Worm (Caenorhabditis elegans) whole organism, L4 larva: Measurements from ENCODE around the gene ZK742.7.

ENCODE experiments used
- D1046.2 ChIP-seq: fragments of 200-800 bp; sonication (Bioruptor generic); IDR thresholded peaks from 2 replicates; pipeline ENCODE4 v1.3.6; 2022; ENCODE audit warnings: missing genetic modification characterization, missing compliant biosample characterization
- F10B5.3 ChIP-seq: sonication (generic microtip); optimal IDR thresholded peaks from 2 replicates; lab custom pipeline; 2016; ENCODE audit warnings: mild to moderate bottlenecking, missing genetic modification characterization, missing compliant biosample characterization
- F37D6.2 ChIP-seq: sonication (generic microtip); optimal IDR thresholded peaks from 2 replicates; lab custom pipeline; 2016; ENCODE audit warnings: mild to moderate bottlenecking, missing genetic modification characterization, missing compliant biosample characterization
- T20F7.1 ChIP-seq: fragments of 200-800 bp; sonication (Bioruptor generic); optimal IDR thresholded peaks from 2 replicates; lab custom pipeline; 2018; ENCODE audit warnings: mild to moderate bottlenecking, missing genetic modification characterization, missing compliant biosample characterization
- Y105C5A.15 ChIP-seq: fragments of 200-800 bp; sonication (Bioruptor generic); IDR thresholded peaks from 2 replicates; pipeline ENCODE4 v1.3.6; 2022; ENCODE audit warnings: missing genetic modification characterization, missing compliant biosample characterization
- Y48G9A.11 ChIP-seq: fragments of 200-800 bp; sonication (Bioruptor generic); IDR thresholded peaks from 2 replicates; pipeline ENCODE4 v1.3.6; 2022; ENCODE audit warnings: missing genetic modification reagents, missing genetic modification characterization, missing compliant biosample characterization
- Y5F2A.4 ChIP-seq: fragments of 200-800 bp; sonication (Bioruptor generic); optimal IDR thresholded peaks from 2 replicates; lab custom pipeline; 2018; ENCODE audit warnings: mild to moderate bottlenecking, missing genetic modification characterization, missing compliant biosample characterization
- ZK337.2 ChIP-seq: fragments of 200-800 bp; sonication (Bioruptor generic); IDR thresholded peaks from 2 replicates; pipeline ENCODE4 v1.3.6; 2022; ENCODE audit warnings: missing genetic modification reagents, missing genetic modification characterization, missing compliant biosample characterization
- ama-1 ChIP-seq: fragments of 150-350 bp; optimal IDR thresholded peaks from 2 replicates; lab custom pipeline; 2014; ENCODE audit warnings: inconsistent platforms, mixed read lengths
- arid-1 ChIP-seq: fragments of 200-800 bp; sonication (Bioruptor generic); conservative IDR thresholded peaks from 2 replicates; pipeline ENCODE4 v1.3.6; 2022; ENCODE audit warnings: missing genetic modification reagents, missing genetic modification characterization, missing compliant biosample characterization
- attf-4 ChIP-seq: sonication (generic microtip); optimal IDR thresholded peaks from 3 replicates; lab custom pipeline; 2017; ENCODE audit warnings: missing biosample characterization, missing genetic modification characterization
- dmd-6 ChIP-seq: fragments of 200-800 bp; sonication (Bioruptor generic); IDR thresholded peaks from 2 replicates; pipeline ENCODE4 v1.3.6; 2022; ENCODE audit warnings: missing genetic modification reagents, missing genetic modification characterization, missing compliant biosample characterization
- dpl-1 ChIP-seq: fragments of 150-350 bp; optimal IDR thresholded peaks from 2 replicates; lab custom pipeline; 2014; ENCODE audit warnings: missing biosample characterization, missing genetic modification reagents, missing genetic modification characterization
- duxl-1 ChIP-seq: sonication (generic microtip); optimal IDR thresholded peaks from 2 replicates; lab custom pipeline; 2016; ENCODE audit warnings: mild to moderate bottlenecking, missing genetic modification characterization, moderate library complexity, missing compliant biosample characterization; ENCODE audit not compliant: poor library complexity
- fos-1 ChIP-seq: fragments of 150-350 bp; optimal IDR thresholded peaks from 2 replicates; lab custom pipeline; 2014; ENCODE audit warnings: missing biosample characterization, missing genetic modification characterization
- hif-1 ChIP-seq, 2 experiments: sonication (generic microtip); optimal IDR thresholded peaks; 2 replicates each; lab custom pipeline; 2016 to 2017; ENCODE audit warnings: missing compliant biosample characterization in 2 of 2, missing genetic modification characterization in 2 of 2, missing genetic modification reagents in 2 of 2, missing genotype in 2 of 2, mild to moderate bottlenecking in 1 of 2
- hlh-11 ChIP-seq: fragments of 200-800 bp; sonication (Bioruptor generic); optimal IDR thresholded peaks from 2 replicates; lab custom pipeline; 2018; ENCODE audit warnings: mild to moderate bottlenecking, missing genetic modification characterization, missing compliant biosample characterization
- lim-7 ChIP-seq: fragments of 200-800 bp; sonication (Bioruptor generic); IDR thresholded peaks from 2 replicates; pipeline ENCODE4 v1.3.6; 2022; ENCODE audit warnings: missing genetic modification characterization, missing compliant biosample characterization
- lin-1 ChIP-seq: fragments of 200-800 bp; sonication (Bioruptor generic); IDR thresholded peaks from 2 replicates; pipeline ENCODE4 v1.3.6; 2022; ENCODE audit warnings: missing genetic modification reagents, missing genetic modification characterization, missing compliant biosample characterization
- lin-15B ChIP-seq: fragments of 150-350 bp; sonication (generic microtip); optimal IDR thresholded peaks from 3 replicates; lab custom pipeline; 2014; ENCODE audit warnings: missing biosample characterization, missing genetic modification characterization
- lin-29 ChIP-seq: fragments of 200-800 bp; sonication (Bioruptor generic); IDR thresholded peaks from 2 replicates; pipeline ENCODE4 v1.3.6; 2022; ENCODE audit warnings: missing genetic modification reagents, missing genetic modification characterization, missing compliant biosample characterization
- lir-3 ChIP-seq: sonication (generic microtip); optimal IDR thresholded peaks from 2 replicates; lab custom pipeline; 2016; ENCODE audit warnings: mild to moderate bottlenecking, missing genetic modification characterization, missing compliant biosample characterization
- lsy-2 ChIP-seq, 2 experiments: fragments of 150-350 bp in 1 of 2; sonication (generic microtip) in 1 of 2; optimal IDR thresholded peaks; 2 replicates each; lab custom pipeline; 2014 to 2017; ENCODE audit warnings: missing biosample characterization in 2 of 2, missing genetic modification characterization in 2 of 2
- madf-5 ChIP-seq, 2 experiments: fragments of 200-800 bp; sonication (Bioruptor generic); IDR thresholded peaks; 2 replicates each; pipeline ENCODE4 v1.3.6; 2022; ENCODE audit warnings: missing compliant biosample characterization in 2 of 2, missing genetic modification characterization in 2 of 2
- mdt-29 ChIP-seq: fragments of 200-800 bp; sonication (Bioruptor generic); IDR thresholded peaks from 2 replicates; pipeline ENCODE4 v1.3.6; 2022; ENCODE audit warnings: missing genetic modification reagents, missing genetic modification characterization, missing compliant biosample characterization
- mes-2 ChIP-seq: sonication (generic microtip); optimal IDR thresholded peaks from 2 replicates; lab custom pipeline; 2016; ENCODE audit warnings: missing genotype, mild to moderate bottlenecking, missing genetic modification characterization, missing compliant biosample characterization; ENCODE audit not compliant: poor library complexity, severe bottlenecking
- nhr-102 ChIP-seq: sonication (generic microtip); optimal IDR thresholded peaks from 2 replicates; lab custom pipeline; 2016; ENCODE audit warnings: mild to moderate bottlenecking, missing genetic modification characterization, moderate library complexity, missing compliant biosample characterization
- nhr-11 ChIP-seq: fragments of 150-350 bp; optimal IDR thresholded peaks from 2 replicates; lab custom pipeline; 2014; ENCODE audit warnings: missing biosample characterization, missing genetic modification characterization
- nhr-28 ChIP-seq: fragments of 150-350 bp; optimal IDR thresholded peaks from 2 replicates; lab custom pipeline; 2014; ENCODE audit warnings: missing biosample characterization, missing genetic modification characterization
- nhr-42 ChIP-seq: fragments of 200-800 bp; sonication (Bioruptor generic); IDR thresholded peaks from 2 replicates; pipeline ENCODE4 v1.3.6; 2022; ENCODE audit warnings: missing genetic modification characterization, missing compliant biosample characterization
- nhr-48 ChIP-seq: sonication (generic microtip); optimal IDR thresholded peaks from 2 replicates; lab custom pipeline; 2016; ENCODE audit warnings: mild to moderate bottlenecking, missing genetic modification characterization, missing compliant biosample characterization
- nhr-76 ChIP-seq: fragments of 150-350 bp; optimal IDR thresholded peaks from 2 replicates; lab custom pipeline; 2014; ENCODE audit warnings: missing biosample characterization, missing genetic modification characterization
- nhr-77 ChIP-seq: fragments of 150-350 bp; optimal IDR thresholded peaks from 2 replicates; lab custom pipeline; 2014; ENCODE audit warnings: missing biosample characterization, missing genetic modification characterization
- pqm-1 ChIP-seq: sonication (generic microtip); optimal IDR thresholded peaks from 2 replicates; lab custom pipeline; 2017; ENCODE audit warnings: missing biosample characterization, missing genetic modification characterization
- rbr-2 ChIP-seq: sonication (generic microtip); optimal IDR thresholded peaks from 2 replicates; lab custom pipeline; 2016; ENCODE audit warnings: missing genotype, missing genetic modification characterization, missing compliant biosample characterization
- saeg-2 ChIP-seq: fragments of 200-800 bp; sonication (Bioruptor generic); IDR thresholded peaks from 2 replicates; pipeline ENCODE4 v1.3.6; 2022; ENCODE audit warnings: missing genetic modification reagents, missing genetic modification characterization, missing compliant biosample characterization
- snpc-4 ChIP-seq: fragments of 150-350 bp; optimal IDR thresholded peaks from 2 replicates; lab custom pipeline; 2014; ENCODE audit warnings: missing biosample characterization, missing genetic modification characterization
- spr-1 ChIP-seq: sonication (generic microtip); optimal IDR thresholded peaks from 2 replicates; lab custom pipeline; 2016; ENCODE audit warnings: mild to moderate bottlenecking, missing genetic modification characterization, missing compliant biosample characterization
- spr-3 ChIP-seq: fragments of 200-800 bp; sonication (Bioruptor generic); optimal IDR thresholded peaks from 2 replicates; lab custom pipeline; 2018; ENCODE audit warnings: mild to moderate bottlenecking, missing genetic modification characterization, missing compliant biosample characterization
- tag-97 ChIP-seq: fragments of 200-800 bp; sonication (Bioruptor generic); IDR thresholded peaks from 2 replicates; pipeline ENCODE4 v1.3.6; 2022; ENCODE audit warnings: missing genetic modification characterization, missing compliant biosample characterization
- tra-1 ChIP-seq: fragments of 200-800 bp; sonication (Bioruptor generic); IDR thresholded peaks from 2 replicates; pipeline ENCODE4 v1.3.6; 2022; ENCODE audit warnings: missing genetic modification reagents, missing genetic modification characterization, missing compliant biosample characterization
- unc-39 ChIP-seq: sonication (generic microtip); optimal IDR thresholded peaks from 2 replicates; lab custom pipeline; 2017; ENCODE audit warnings: missing biosample characterization, missing genetic modification characterization
- vab-7 ChIP-seq: fragments of 200-800 bp; sonication (Bioruptor generic); IDR thresholded peaks from 2 replicates; pipeline ENCODE4 v1.3.6; 2022; ENCODE audit warnings: missing genetic modification reagents, missing genetic modification characterization, missing compliant biosample characterization
- zfp-3 ChIP-seq: fragments of 200-800 bp; sonication (Bioruptor generic); conservative IDR thresholded peaks from 2 replicates; pipeline ENCODE4 v1.3.6; 2022; ENCODE audit warnings: missing genetic modification reagents, missing genetic modification characterization, missing compliant biosample characterization
- zip-11 ChIP-seq: fragments of 200-800 bp; sonication (Bioruptor generic); IDR thresholded peaks from 2 replicates; pipeline ENCODE4 v1.3.6; 2022; ENCODE audit warnings: missing genetic modification characterization, missing compliant biosample characterization
- zip-2 ChIP-seq: fragments of 150-350 bp; optimal IDR thresholded peaks from 2 replicates; lab custom pipeline; 2014; ENCODE audit warnings: missing biosample characterization, missing genetic modification characterization
- ztf-11 ChIP-seq: fragments of 150-350 bp; optimal IDR thresholded peaks from 2 replicates; lab custom pipeline; 2014; ENCODE audit warnings: missing biosample characterization, missing genetic modification characterization

ZK742.7 gene

DNA sequence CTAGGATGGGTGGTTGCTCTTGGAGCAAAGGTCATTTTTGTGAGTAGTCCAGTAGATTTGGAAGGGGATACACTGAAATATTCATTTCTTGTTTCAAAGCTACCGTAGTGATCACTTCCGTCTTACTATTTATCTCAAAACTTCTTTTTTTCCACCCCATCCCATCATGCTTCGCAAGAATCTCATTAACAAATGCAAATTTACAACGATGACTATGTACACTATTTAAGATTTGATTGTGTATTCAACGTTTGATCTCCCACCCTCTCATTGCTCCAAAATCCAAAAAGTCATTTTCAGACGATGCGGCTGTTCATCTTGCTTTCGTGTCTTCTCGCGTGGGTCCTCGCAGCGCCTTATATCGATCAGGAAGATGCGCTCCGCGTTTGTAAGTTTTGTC, 5.1 kb upstream of the ZK742.7 start, which contains the start of gene flp-21:
Gene flp-21 (plus strand): TSS at position 301 of the 400 bp plus-strand sequence.
- no peak for TF ChIP-seq arid-1
- TF ChIP-seq tag-97 (GFP tag; lab: Robert Waterston, UW) = no peak
- no peak for TF ChIP-seq spr-1
- TF ChIP-seq mdt-29 (GFP tag; lab: Robert Waterston, UW) = no peak
- no peak for TF ChIP-seq lin-15B
- no peak for TF ChIP-seq saeg-2 (GFP tag; lab: Robert Waterston, UW)
- TF ChIP-seq dmd-6 = no peak
- no peak for TF ChIP-seq lin-1 (GFP tag; lab: Robert Waterston, UW)
- TF ChIP-seq pqm-1 (tag; lab: Kevin White, UChicago) = no peak
- no peak for TF ChIP-seq tra-1 (GFP tag; lab: Robert Waterston, UW)
- no peak for TF ChIP-seq hif-1 (tag; optimal IDR thresholded peaks at IDR 0.05; lab: Kevin White, UChicago)
- no peak for TF ChIP-seq zfp-3 (GFP tag; lab: Robert Waterston, UW)
- no peak for TF ChIP-seq nhr-48 (tag; lab: Kevin White, UChicago)
- no peak for TF ChIP-seq nhr-28 (tag; lab: Kevin White, UChicago)
- no peak for TF ChIP-seq nhr-11 (tag; lab: Kevin White, UChicago)
- no peak for TF ChIP-seq Y5F2A.4 (GFP tag; lab: Kevin White, UChicago)
- no peak for TF ChIP-seq Y105C5A.15 (GFP tag; lab: Robert Waterston, UW)
- no peak for TF ChIP-seq unc-39 (tag; lab: Kevin White, UChicago)

DNA sequence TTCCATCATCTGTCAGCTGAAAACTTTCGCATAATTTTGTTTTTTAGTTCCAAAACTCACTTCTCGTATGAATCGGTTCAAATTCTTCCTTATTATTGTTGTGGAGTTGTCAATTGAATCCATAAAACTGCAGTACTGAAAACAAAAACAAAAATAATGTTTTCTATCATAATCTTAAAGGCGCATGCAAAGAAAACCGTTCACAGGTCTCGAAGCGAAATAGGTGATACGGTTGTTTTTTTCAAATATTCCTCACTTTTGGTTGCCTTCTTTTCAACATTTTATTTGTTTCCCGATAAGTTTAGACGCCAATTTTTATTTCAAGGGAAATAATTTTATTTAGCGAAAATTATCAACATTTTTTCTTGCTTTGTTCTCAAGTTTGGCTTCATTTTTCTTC, 5.4 kb downstream of the ZK742.7 start:
- no peak for TF ChIP-seq zip-2 (tag; lab: Kevin White, UChicago)
- no peak for TF ChIP-seq ama-1
- no peak for TF ChIP-seq lsy-2 (tag; optimal IDR thresholded peaks at IDR 0.05; lab: Kevin White, UChicago)
- no peak for TF ChIP-seq lin-29 (GFP tag; lab: Robert Waterston, UW)
- TF ChIP-seq duxl-1 (tag; lab: Kevin White, UChicago) = no peak
- TF ChIP-seq arid-1 = no peak
- TF ChIP-seq Y48G9A.11 = no peak
- TF ChIP-seq ZK337.2 (GFP tag; lab: Robert Waterston, UW) = no peak

DNA sequence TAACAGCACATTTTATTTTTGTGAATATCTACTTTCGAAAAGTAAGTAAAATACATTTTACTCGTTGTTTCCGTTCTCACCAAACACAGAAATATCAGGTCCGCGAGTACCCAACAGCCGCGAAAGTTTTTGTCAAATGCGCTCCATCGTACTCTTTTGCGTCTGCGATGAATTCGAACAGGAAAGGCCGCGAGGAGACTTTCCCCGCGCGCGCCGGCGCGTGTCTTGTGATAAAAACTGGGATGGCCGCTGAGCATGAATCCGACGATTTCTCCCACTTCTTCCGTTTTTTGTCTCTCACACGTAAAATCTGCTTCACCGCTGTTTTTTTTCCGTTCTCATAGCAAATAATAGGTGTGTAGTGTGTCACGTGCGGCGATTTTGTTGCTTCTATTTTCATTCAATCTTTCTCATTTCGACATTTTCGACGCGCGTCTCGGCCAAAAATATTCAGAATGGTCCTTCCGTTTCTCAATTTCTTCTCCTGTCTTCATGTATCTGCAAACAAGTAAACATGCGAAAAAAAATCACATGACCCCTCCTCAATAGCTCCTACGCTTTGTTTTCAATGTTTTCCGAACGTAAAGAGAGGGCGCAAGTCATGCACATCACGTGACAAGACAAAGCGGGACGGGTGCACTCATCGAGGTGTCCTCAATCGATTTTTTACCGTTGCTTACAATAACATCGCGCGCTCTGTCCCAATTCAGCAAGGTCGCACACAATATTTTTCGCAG, 6.1 kb downstream of the ZK742.7 start, which contains the start of gene uvs-1:
Gene uvs-1 (minus strand): TSS at position 145 of the 737 bp plus-strand sequence.
- TF ChIP-seq rbr-2 (tag; lab: Kevin White, UChicago) (no peak), hlh-11 (peak; percentile 51), nhr-77 (tag; lab: Kevin White, UChicago) (peak; percentile 39), snpc-4 (tag; lab: Kevin White, UChicago) (no peak), zip-2 (tag; lab: Kevin White, UChicago) (no peak), lim-7 (GFP tag; lab: Robert Waterston, UW) (no peak), attf-4 (tag; lab: Kevin White, UChicago) (no peak), madf-5 (GFP tag; IDR thresholded peaks at IDR 0.05; lab: Robert Waterston, UW) (no peak), lin-1 (GFP tag; lab: Robert Waterston, UW) (no peak), saeg-2 (GFP tag; lab: Robert Waterston, UW) (no peak), lsy-2 (tag; optimal IDR thresholded peaks at IDR 0.05; lab: Kevin White, UChicago) (no peak), ztf-11 (tag; lab: Kevin White, UChicago) (no peak), unc-39 (tag; lab: Kevin White, UChicago) (no peak), arid-1 (no peak), ama-1 (no peak), nhr-76 (tag; lab: Kevin White, UChicago) (no peak), Y105C5A.15 (GFP tag; lab: Robert Waterston, UW) (no peak), nhr-102 (tag; lab: Kevin White, UChicago) (no peak), mes-2 (tag; lab: Kevin White, UChicago) (peak; percentile 14), spr-3 (GFP tag; lab: Kevin White, UChicago) (no peak), dpl-1 (GFP tag; lab: Kevin White, UChicago) (peak; percentile 50), nhr-42 (GFP tag; lab: Robert Waterston, UW) (no peak), zip-11 (GFP tag; lab: Robert Waterston, UW) (no peak), T20F7.1 (no peak), F10B5.3 (tag; lab: Kevin White, UChicago) (no peak), vab-7 (GFP tag; lab: Robert Waterston, UW) (no peak), tag-97 (GFP tag; lab: Robert Waterston, UW) (no peak), tra-1 (GFP tag; lab: Robert Waterston, UW) (no peak), nhr-48 (tag; lab: Kevin White, UChicago) (peak; percentile 24), fos-1 (tag; lab: Kevin White, UChicago) (no peak), D1046.2 (no peak), lir-3 (tag; lab: Kevin White, UChicago) (no peak), F37D6.2 (no peak)
